Fruit fly (Drosophila melanogaster) whole organism, embryonic: Measurements from ENCODE around the gene DEF8.

Experiments
- Atf-2 ChIP-seq: fragments of 200-800 bp; sonication (Bioruptor generic); optimal IDR thresholded peaks from 2 replicates; lab custom pipeline; 2016; ENCODE audit warnings: missing biosample characterization, missing genetic modification characterization
- BEAF-32 ChIP-seq: fragments of 200-800 bp; sonication (Bioruptor generic); optimal IDR thresholded peaks from 3 replicates; lab custom pipeline; 2017; ENCODE audit warnings: missing biosample characterization, missing genetic modification characterization, mild to moderate bottlenecking, moderate library complexity, missing genetic modification reagents
- BtbVII ChIP-seq: fragments of 200-800 bp; sonication (Bioruptor generic); optimal IDR thresholded peaks from 3 replicates; lab custom pipeline; 2017; ENCODE audit warnings: missing biosample characterization, mild to moderate bottlenecking, missing genetic modification characterization
- CG10274 ChIP-seq: fragments of 200-800 bp; sonication (Bioruptor generic); optimal IDR thresholded peaks from 3 replicates; lab custom pipeline; 2017; ENCODE audit warnings: missing biosample characterization, mild to moderate bottlenecking, missing genetic modification characterization
- CG10654 ChIP-seq: fragments of 200-800 bp; sonication (Bioruptor generic); optimal IDR thresholded peaks from 2 replicates; lab custom pipeline; 2016; ENCODE audit warnings: missing biosample characterization, missing genetic modification characterization
- CG11504 ChIP-seq: fragments of 200-800 bp; sonication (Bioruptor generic); optimal IDR thresholded peaks from 3 replicates; lab custom pipeline; 2019; ENCODE audit warnings: missing biosample characterization, mild to moderate bottlenecking, missing genetic modification characterization, moderate library complexity
- CG12104 ChIP-seq: fragments of 200-800 bp; sonication (Bioruptor generic); optimal IDR thresholded peaks from 3 replicates; lab custom pipeline; 2016; ENCODE audit warnings: missing biosample characterization, missing genetic modification characterization
- CG12236 ChIP-seq: fragments of 200-800 bp; sonication (Bioruptor generic); optimal IDR thresholded peaks from 2 replicates; lab custom pipeline; 2016; ENCODE audit warnings: missing biosample characterization, missing genetic modification characterization
- CG12942 ChIP-seq: fragments of 200-800 bp; sonication (Bioruptor generic); optimal IDR thresholded peaks from 3 replicates; lab custom pipeline; 2016; ENCODE audit warnings: missing biosample characterization, missing genetic modification characterization
- CG14014 ChIP-seq: fragments of 200-800 bp; sonication (Bioruptor generic); IDR thresholded peaks from 2 replicates; pipeline ENCODE4 v1.3.6; 2022; ENCODE audit warnings: missing biosample characterization, missing genetic modification characterization
- CG14965 ChIP-seq: fragments of 200-800 bp; sonication (Bioruptor generic); optimal IDR thresholded peaks from 2 replicates; lab custom pipeline; 2016; ENCODE audit warnings: missing biosample characterization, missing genetic modification characterization, borderline replicate concordance
- CG15601 ChIP-seq: fragments of 200-800 bp; sonication (Bioruptor generic); optimal IDR thresholded peaks from 3 replicates; lab custom pipeline; 2019; ENCODE audit warnings: missing biosample characterization, mild to moderate bottlenecking, missing genetic modification characterization, moderate library complexity
- CG2120 ChIP-seq: fragments of 200-800 bp; sonication (Bioruptor generic); optimal IDR thresholded peaks from 3 replicates; lab custom pipeline; 2016; ENCODE audit warnings: missing biosample characterization, missing genetic modification characterization
- CG34422 ChIP-seq: fragments of 200-800 bp; sonication (Bioruptor generic); IDR thresholded peaks from 3 replicates; pipeline ENCODE4 v1.3.6; 2022; ENCODE audit warnings: missing biosample characterization, missing genetic modification characterization
- CG4328 ChIP-seq: fragments of 200-800 bp; sonication (Bioruptor generic); optimal IDR thresholded peaks from 3 replicates; lab custom pipeline; 2017; ENCODE audit warnings: missing biosample characterization, missing genetic modification reagents, missing genetic modification characterization
- CG4360 ChIP-seq: fragments of 200-800 bp; sonication (Bioruptor generic); IDR thresholded peaks from 2 replicates; pipeline ENCODE4 v1.3.6; 2022; ENCODE audit warnings: missing biosample characterization, missing genetic modification characterization
- CG4820 ChIP-seq: fragments of 200-800 bp; sonication (Bioruptor generic); optimal IDR thresholded peaks from 3 replicates; lab custom pipeline; 2016; ENCODE audit warnings: missing biosample characterization, missing genetic modification characterization
- CG5953 ChIP-seq: fragments of 200-800 bp; sonication (Bioruptor generic); IDR thresholded peaks from 2 replicates; pipeline ENCODE4 v1.3.6; 2022; ENCODE audit warnings: missing biosample characterization, missing genetic modification characterization
- CG6175 ChIP-seq: fragments of 200-800 bp; sonication (Bioruptor generic); IDR thresholded peaks from 3 replicates; pipeline ENCODE4 v1.3.6; 2022; ENCODE audit warnings: missing biosample characterization, missing genetic modification characterization
- CG6254 ChIP-seq: fragments of 200-800 bp; sonication (Bioruptor generic); optimal IDR thresholded peaks from 3 replicates; lab custom pipeline; 2017; ENCODE audit warnings: mild to moderate bottlenecking, missing biosample characterization, missing genetic modification reagents, missing genetic modification characterization
- CG8089 ChIP-seq: fragments of 200-800 bp; sonication (Bioruptor generic); optimal IDR thresholded peaks from 3 replicates; lab custom pipeline; 2016; ENCODE audit warnings: missing biosample characterization, missing genetic modification characterization
- CG8359 ChIP-seq: fragments of 200-800 bp; sonication (Bioruptor generic); optimal IDR thresholded peaks from 2 replicates; lab custom pipeline; 2017; ENCODE audit warnings: missing biosample characterization, mild to moderate bottlenecking, missing genetic modification characterization, borderline replicate concordance
- CTCF ChIP-seq: fragments of 200-800 bp; sonication (Bioruptor generic); optimal IDR thresholded peaks from 2 replicates; lab custom pipeline; 2017; ENCODE audit warnings: missing biosample characterization, mild to moderate bottlenecking, missing genetic modification characterization, moderate library complexity
- Doc3 ChIP-seq: fragments of 200-800 bp; sonication (Bioruptor generic); IDR thresholded peaks from 3 replicates; pipeline ENCODE4 v1.3.6; 2022; ENCODE audit warnings: missing biosample characterization, missing genetic modification characterization; ENCODE audit not compliant: partially characterized antibody
- HLHmδ ChIP-seq: fragments of 200-800 bp; sonication (Bioruptor generic); optimal IDR thresholded peaks from 2 replicates; lab custom pipeline; 2018; ENCODE audit warnings: missing biosample characterization, mild to moderate bottlenecking, missing genetic modification characterization, moderate library complexity
- Hsf ChIP-seq: fragments of 200-800 bp; sonication (Bioruptor generic); optimal IDR thresholded peaks from 3 replicates; lab custom pipeline; 2016; ENCODE audit warnings: missing biosample characterization, missing genetic modification characterization
- Lhr ChIP-seq: fragments of 200-800 bp; sonication (Bioruptor generic); optimal IDR thresholded peaks from 3 replicates; lab custom pipeline; 2017; ENCODE audit warnings: mild to moderate bottlenecking, missing biosample characterization, missing genetic modification reagents, missing genetic modification characterization
- Nf-YA ChIP-seq: fragments of 200-800 bp; sonication (Bioruptor generic); IDR thresholded peaks from 2 replicates; pipeline ENCODE4 v1.3.6; 2022; ENCODE audit warnings: missing biosample characterization, missing genetic modification characterization
- Oaz ChIP-seq: fragments of 200-800 bp; sonication (Bioruptor generic); IDR thresholded peaks from 2 replicates; pipeline ENCODE4 v1.3.6; 2022; ENCODE audit warnings: missing biosample characterization, missing genetic modification characterization
- Poxn ChIP-seq: fragments of 200-800 bp; sonication (Bioruptor generic); IDR thresholded peaks from 2 replicates; pipeline ENCODE4 v1.3.6; 2022; ENCODE audit warnings: missing biosample characterization, missing genetic modification characterization
- Ptx1 ChIP-seq: fragments of 200-800 bp; sonication (Bioruptor generic); IDR thresholded peaks from 2 replicates; pipeline ENCODE4 v1.3.6; 2022; ENCODE audit warnings: missing biosample characterization, missing genetic modification characterization
- Rx ChIP-seq: fragments of 200-800 bp; sonication (Bioruptor generic); IDR thresholded peaks from 2 replicates; pipeline ENCODE4 v1.3.6; 2022; ENCODE audit warnings: missing biosample characterization, missing genetic modification characterization
- Stat92E ChIP-seq, 3 experiments: fragments of >200 bp in 2 of 3; fragments of 200-800 bp in 1 of 3; sonication (Bioruptor generic) in 1 of 3; optimal IDR thresholded peaks; 2 replicates each; lab custom pipeline; 2017 to 2019; ENCODE audit warnings: missing biosample characterization in 3 of 3, missing genetic modification characterization in 3 of 3, mild to moderate bottlenecking in 1 of 3, moderate library complexity in 1 of 3
- chm ChIP-seq: fragments of 200-800 bp; sonication (Bioruptor generic); IDR thresholded peaks from 2 replicates; pipeline ENCODE4 v1.3.6; 2022; ENCODE audit warnings: missing biosample characterization, missing genetic modification characterization
- fu2 ChIP-seq: fragments of 200-800 bp; sonication (Bioruptor generic); optimal IDR thresholded peaks from 2 replicates; lab custom pipeline; 2016; ENCODE audit warnings: missing biosample characterization, missing genetic modification characterization
- h ChIP-seq: fragments of >200 bp; optimal IDR thresholded peaks from 2 replicates; lab custom pipeline; 2017
- ham ChIP-seq: fragments of 200-800 bp; sonication (Bioruptor generic); IDR thresholded peaks from 2 replicates; pipeline ENCODE4 v1.3.6; 2022; ENCODE audit warnings: missing biosample characterization, missing genetic modification characterization
- knrl ChIP-seq: fragments of 200-800 bp; sonication (Bioruptor generic); IDR thresholded peaks from 3 replicates; pipeline ENCODE4 v1.3.6; 2022; ENCODE audit warnings: missing biosample characterization, missing genetic modification characterization; ENCODE audit not compliant: partially characterized antibody
- lilli ChIP-seq: fragments of 200-800 bp; sonication (Bioruptor generic); optimal IDR thresholded peaks from 3 replicates; lab custom pipeline; 2016; ENCODE audit warnings: missing biosample characterization, missing genetic modification characterization
- onecut ChIP-seq: fragments of 200-800 bp; sonication (Bioruptor generic); IDR thresholded peaks from 2 replicates; pipeline ENCODE4 v1.3.6; 2022; ENCODE audit warnings: missing biosample characterization, missing genetic modification characterization
- pfk ChIP-seq: fragments of 200-800 bp; sonication (Bioruptor generic); optimal IDR thresholded peaks from 2 replicates; lab custom pipeline; 2018; ENCODE audit warnings: missing biosample characterization, mild to moderate bottlenecking, missing genetic modification characterization, moderate library complexity
- ro ChIP-seq: fragments of 200-800 bp; sonication (Bioruptor generic); IDR thresholded peaks from 2 replicates; pipeline ENCODE4 v1.3.6; 2022; ENCODE audit warnings: missing biosample characterization, missing genetic modification characterization
- sisA ChIP-seq: fragments of 200-800 bp; sonication (Bioruptor generic); IDR thresholded peaks from 2 replicates; pipeline ENCODE4 v1.3.6; 2022; ENCODE audit warnings: missing biosample characterization, missing genetic modification characterization
- slp2 ChIP-seq: fragments of 200-800 bp; sonication (Bioruptor generic); optimal IDR thresholded peaks from 2 replicates; lab custom pipeline; 2016; ENCODE audit warnings: missing biosample characterization, missing genetic modification characterization
- sr ChIP-seq: fragments of 200-800 bp; sonication (Bioruptor generic); IDR thresholded peaks from 3 replicates; pipeline ENCODE4 v1.3.6; 2022; ENCODE audit warnings: missing biosample characterization, missing genetic modification characterization
- stc ChIP-seq: fragments of 200-800 bp; sonication (Bioruptor generic); IDR thresholded peaks from 2 replicates; pipeline ENCODE4 v1.3.6; 2022; ENCODE audit warnings: missing biosample characterization, missing genetic modification characterization
- tll ChIP-seq, 2 experiments: fragments of 200-800 bp in 1 of 2; fragments of >200 bp in 1 of 2; sonication (Bioruptor generic) in 1 of 2; optimal IDR thresholded peaks; 2 replicates each; lab custom pipeline; 2017 to 2019; ENCODE audit warnings: missing biosample characterization in 2 of 2, missing genetic modification characterization in 2 of 2, mild to moderate bottlenecking in 1 of 2, moderate library complexity in 1 of 2
- vnd ChIP-seq: fragments of 200-800 bp; sonication (Bioruptor generic); IDR thresholded peaks from 3 replicates; pipeline ENCODE4 v1.3.6; 2022; ENCODE audit warnings: missing biosample characterization, missing genetic modification characterization; ENCODE audit not compliant: partially characterized antibody
- vvl ChIP-seq: fragments of 200-800 bp; sonication (Bioruptor generic); IDR thresholded peaks from 2 replicates; pipeline ENCODE4 v1.3.6; 2022; ENCODE audit warnings: missing biosample characterization, missing genetic modification characterization
- wdn ChIP-seq: fragments of 200-800 bp; sonication (Bioruptor generic); IDR thresholded peaks from 2 replicates; pipeline ENCODE4 v1.3.6; 2022; ENCODE audit warnings: missing biosample characterization, missing genetic modification characterization

DEF8 gene

dm6 chr3L:12111081-12111958 lies 20.6 kb upstream of the DEF8 start (continued):
- TF ChIP-seq Lhr (GFP tag; lab: Kevin White, UChicago) (peak; percentile 11), Oaz (GFP tag; lab: Robert Waterston, UW) (no peak), fu2 (GFP tag; lab: Kevin White, UChicago) (no peak), CG8359 (GFP tag; lab: Kevin White, UChicago) (peak; percentile 66), CG2120 (GFP tag; lab: Kevin White, UChicago) (peak; percentile 41), Hsf (GFP tag; lab: Kevin White, UChicago) (peak; percentile 49), CG11504 (tag; lab: Kevin White, UChicago) (peak; percentile 93), pfk (GFP tag; lab: Kevin White, UChicago) (no peak), CG12236 (GFP tag; lab: Kevin White, UChicago) (no peak), CG14965 (GFP tag; lab: Kevin White, UChicago) (no peak), Poxn (GFP tag; lab: Robert Waterston, UW) (no peak), CG6175 (GFP tag; lab: Robert Waterston, UW) (no peak), CG6254 (GFP tag; lab: Kevin White, UChicago) (peak; percentile 71), CG10274 (no peak), stc (GFP tag; lab: Robert Waterston, UW) (peak; percentile 70), knrl (GFP tag; lab: Robert Waterston, UW) (no peak), CG4328 (GFP tag; lab: Kevin White, UChicago) (peak; percentile 57), CG12104 (GFP tag; lab: Kevin White, UChicago) (peak; percentile 72), chm (GFP tag; lab: Robert Waterston, UW) (no peak), HLHmδ (GFP tag; lab: Kevin White, UChicago) (no peak), Stat92E (GFP tag; optimal IDR thresholded peaks at IDR 0.05; lab: Kevin White, UChicago) (peak in 1 of 3 experiments; percentile 72), vvl (peak; percentile 79), CG4360 (peak; percentile 91), sisA (GFP tag; lab: Robert Waterston, UW) (no peak; the same call in none of the 2 replicates), ro (GFP tag; lab: Robert Waterston, UW) (peak; percentile 56; the same call in 1 of the 2 replicates), CG34422 (GFP tag; lab: Robert Waterston, UW) (peak; percentile 69; the same call in 2 of the 3 replicates), wdn (GFP tag; lab: Robert Waterston, UW) (no peak; the same call in 1 of the 2 replicates), Rx (GFP tag; lab: Robert Waterston, UW) (no peak), BEAF-32 (GFP tag; lab: Kevin White, UChicago) (no peak), CG5953 (GFP tag; lab: Robert Waterston, UW) (no peak), CG15601 (tag; lab: Kevin White, UChicago) (peak; percentile 95), Ptx1 (GFP tag; lab: Robert Waterston, UW) (peak; percentile 80), onecut (GFP tag; lab: Robert Waterston, UW) (peak; percentile 40), BtbVII (GFP tag; lab: Kevin White, UChicago) (peak; percentile 73), CTCF (GFP tag; lab: Kevin White, UChicago) (no peak), CG12942 (GFP tag; lab: Kevin White, UChicago) (peak; percentile 50), CG4820 (GFP tag; lab: Kevin White, UChicago) (peak; percentile 60), Doc3 (GFP tag; lab: Robert Waterston, UW) (no peak), CG10654 (GFP tag; lab: Kevin White, UChicago) (peak; percentile 60), vnd (no peak), Atf-2 (GFP tag; lab: Kevin White, UChicago) (no peak), Nf-YA (no peak), tll (GFP tag; optimal IDR thresholded peaks at IDR 0.05; lab: Kevin White, UChicago) (no peak), CG8089 (GFP tag; lab: Kevin White, UChicago) (no peak), h (lab: Kevin White, UChicago) (no peak), sr (GFP tag; lab: Robert Waterston, UW) (no peak), slp2 (GFP tag; lab: Kevin White, UChicago) (peak; percentile 35), lilli (GFP tag; lab: Kevin White, UChicago) (peak; percentile 36), CG14014 (GFP tag; lab: Robert Waterston, UW) (peak; percentile 68), ham (GFP tag; lab: Robert Waterston, UW) (no peak)
